Worm (Caenorhabditis elegans) whole organism, L4 larva: ENCODE measurements around the gene C34F6.10.

Source experiments
- F10B5.3 ChIP-seq: sonication (generic microtip); optimal IDR thresholded peaks from 2 replicates; lab custom pipeline; 2016; ENCODE audit warnings: mild to moderate bottlenecking, missing genetic modification characterization, missing compliant biosample characterization
- F37D6.2 ChIP-seq: sonication (generic microtip); optimal IDR thresholded peaks from 2 replicates; lab custom pipeline; 2016; ENCODE audit warnings: mild to moderate bottlenecking, missing genetic modification characterization, missing compliant biosample characterization
- F49E8.2 ChIP-seq: sonication (generic microtip); optimal IDR thresholded peaks from 2 replicates; lab custom pipeline; 2016; ENCODE audit warnings: missing compliant biosample characterization, mild to moderate bottlenecking, missing genetic modification characterization, borderline replicate concordance
- R02D3.7 ChIP-seq: fragments of 150-350 bp; sonication (generic microtip); optimal IDR thresholded peaks from 3 replicates; lab custom pipeline; 2014; ENCODE audit warnings: missing biosample characterization, missing genetic modification characterization
- T20F7.1 ChIP-seq: fragments of 200-800 bp; sonication (Bioruptor generic); optimal IDR thresholded peaks from 2 replicates; lab custom pipeline; 2018; ENCODE audit warnings: mild to moderate bottlenecking, missing genetic modification characterization, missing compliant biosample characterization
- Y75B8A.6 ChIP-seq: fragments of 200-800 bp; sonication (Bioruptor generic); IDR thresholded peaks from 2 replicates; pipeline ENCODE4 v1.3.6; 2022; ENCODE audit warnings: missing genetic modification reagents, missing genetic modification characterization, missing compliant biosample characterization
- ama-1 ChIP-seq: fragments of 150-350 bp; optimal IDR thresholded peaks from 2 replicates; lab custom pipeline; 2014; ENCODE audit warnings: inconsistent platforms, mixed read lengths
- arid-1 ChIP-seq: fragments of 200-800 bp; sonication (Bioruptor generic); conservative IDR thresholded peaks from 2 replicates; pipeline ENCODE4 v1.3.6; 2022; ENCODE audit warnings: missing genetic modification reagents, missing genetic modification characterization, missing compliant biosample characterization
- attf-4 ChIP-seq: sonication (generic microtip); optimal IDR thresholded peaks from 3 replicates; lab custom pipeline; 2017; ENCODE audit warnings: missing biosample characterization, missing genetic modification characterization
- ceh-20 ChIP-seq: fragments of 200-800 bp; sonication (Bioruptor generic); IDR thresholded peaks from 2 replicates; pipeline ENCODE4 v1.3.6; 2022; ENCODE audit warnings: missing genetic modification reagents, missing genetic modification characterization, missing compliant biosample characterization
- ceh-28 ChIP-seq: fragments of 150-350 bp; optimal IDR thresholded peaks from 2 replicates; lab custom pipeline; 2014; ENCODE audit warnings: missing biosample characterization, missing genetic modification reagents, missing genetic modification characterization
- ceh-32 ChIP-seq: sonication (generic microtip); optimal IDR thresholded peaks from 2 replicates; lab custom pipeline; 2016; ENCODE audit warnings: mild to moderate bottlenecking, missing genetic modification characterization, missing compliant biosample characterization; ENCODE audit not compliant: poor library complexity
- ceh-44 ChIP-seq: fragments of 200-800 bp; sonication (Bioruptor generic); IDR thresholded peaks from 2 replicates; pipeline ENCODE4 v1.3.6; 2022; ENCODE audit warnings: missing genetic modification reagents, missing genetic modification characterization, missing compliant biosample characterization
- ceh-62 ChIP-seq: sonication (generic microtip); optimal IDR thresholded peaks from 2 replicates; lab custom pipeline; 2017; ENCODE audit warnings: missing biosample characterization, missing genetic modification characterization
- ces-1 ChIP-seq: fragments of 150-350 bp; sonication (generic microtip); optimal IDR thresholded peaks from 4 replicates; lab custom pipeline; 2014; ENCODE audit warnings: missing biosample characterization, missing genetic modification reagents, missing genetic modification characterization
- ctbp-1 ChIP-seq: fragments of 200-800 bp; sonication (Bioruptor generic); IDR thresholded peaks from 2 replicates; pipeline ENCODE4 v1.3.6; 2022; ENCODE audit warnings: missing genetic modification reagents, missing genetic modification characterization, missing compliant biosample characterization
- daf-19 ChIP-seq: fragments of 200-800 bp; sonication (Bioruptor generic); conservative IDR thresholded peaks from 2 replicates; pipeline ENCODE4 v1.3.6; 2022; ENCODE audit warnings: missing genetic modification characterization, missing compliant biosample characterization
- daf-8 ChIP-seq: fragments of 200-800 bp; sonication (Bioruptor generic); IDR thresholded peaks from 2 replicates; pipeline ENCODE4 v1.3.6; 2022; ENCODE audit warnings: missing genetic modification characterization, missing compliant biosample characterization
- dmd-6 ChIP-seq: fragments of 200-800 bp; sonication (Bioruptor generic); IDR thresholded peaks from 2 replicates; pipeline ENCODE4 v1.3.6; 2022; ENCODE audit warnings: missing genetic modification reagents, missing genetic modification characterization, missing compliant biosample characterization
- dmd-9 ChIP-seq: fragments of 200-800 bp; sonication (Bioruptor generic); IDR thresholded peaks from 2 replicates; pipeline ENCODE4 v1.3.6; 2022; ENCODE audit warnings: missing genetic modification reagents, missing genetic modification characterization, missing compliant biosample characterization
- dpl-1 ChIP-seq: fragments of 150-350 bp; optimal IDR thresholded peaks from 2 replicates; lab custom pipeline; 2014; ENCODE audit warnings: missing biosample characterization, missing genetic modification reagents, missing genetic modification characterization
- fos-1 ChIP-seq: fragments of 150-350 bp; optimal IDR thresholded peaks from 2 replicates; lab custom pipeline; 2014; ENCODE audit warnings: missing biosample characterization, missing genetic modification characterization
- gei-8 ChIP-seq: fragments of 200-800 bp; sonication (Bioruptor generic); optimal IDR thresholded peaks from 2 replicates; lab custom pipeline; 2018; ENCODE audit warnings: mild to moderate bottlenecking, missing genetic modification characterization, missing compliant biosample characterization
- hif-1 ChIP-seq, 2 experiments: sonication (generic microtip); optimal IDR thresholded peaks; 2 replicates each; lab custom pipeline; 2016 to 2017; ENCODE audit warnings: missing compliant biosample characterization in 2 of 2, missing genetic modification characterization in 2 of 2, missing genetic modification reagents in 2 of 2, missing genotype in 2 of 2, mild to moderate bottlenecking in 1 of 2
- hmg-1.1 ChIP-seq: fragments of 200-800 bp; sonication (Bioruptor generic); IDR thresholded peaks from 2 replicates; pipeline ENCODE4 v1.3.6; 2022; ENCODE audit warnings: missing genetic modification reagents, missing genetic modification characterization, missing compliant biosample characterization
- lin-1 ChIP-seq: fragments of 200-800 bp; sonication (Bioruptor generic); IDR thresholded peaks from 2 replicates; pipeline ENCODE4 v1.3.6; 2022; ENCODE audit warnings: missing genetic modification reagents, missing genetic modification characterization, missing compliant biosample characterization
- lin-13 ChIP-seq: fragments of 150-350 bp; optimal IDR thresholded peaks from 2 replicates; lab custom pipeline; 2014; ENCODE audit warnings: missing biosample characterization, missing genetic modification reagents, missing genetic modification characterization
- lin-15B ChIP-seq: fragments of 150-350 bp; sonication (generic microtip); optimal IDR thresholded peaks from 3 replicates; lab custom pipeline; 2014; ENCODE audit warnings: missing biosample characterization, missing genetic modification characterization
- lin-29 ChIP-seq: fragments of 200-800 bp; sonication (Bioruptor generic); IDR thresholded peaks from 2 replicates; pipeline ENCODE4 v1.3.6; 2022; ENCODE audit warnings: missing genetic modification reagents, missing genetic modification characterization, missing compliant biosample characterization
- lin-38 ChIP-seq: fragments of 200-800 bp; sonication (Bioruptor generic); IDR thresholded peaks from 2 replicates; pipeline ENCODE4 v1.3.6; 2022; ENCODE audit warnings: missing genetic modification reagents, missing genetic modification characterization, missing compliant biosample characterization
- lir-3 ChIP-seq: sonication (generic microtip); optimal IDR thresholded peaks from 2 replicates; lab custom pipeline; 2016; ENCODE audit warnings: mild to moderate bottlenecking, missing genetic modification characterization, missing compliant biosample characterization
- lsy-2 ChIP-seq, 2 experiments: fragments of 150-350 bp in 1 of 2; sonication (generic microtip) in 1 of 2; optimal IDR thresholded peaks; 2 replicates each; lab custom pipeline; 2014 to 2017; ENCODE audit warnings: missing biosample characterization in 2 of 2, missing genetic modification characterization in 2 of 2
- madf-5 ChIP-seq, 2 experiments: fragments of 200-800 bp; sonication (Bioruptor generic); IDR thresholded peaks; 2 replicates each; pipeline ENCODE4 v1.3.6; 2022; ENCODE audit warnings: missing compliant biosample characterization in 2 of 2, missing genetic modification characterization in 2 of 2
- mdl-1 ChIP-seq, 2 experiments: fragments of 150-350 bp in 1 of 2; sonication (generic microtip) in 1 of 2; optimal IDR thresholded peaks; 2 replicates each; lab custom pipeline; 2014 to 2017; ENCODE audit warnings: missing biosample characterization in 2 of 2, missing genetic modification characterization in 2 of 2
- mdt-29 ChIP-seq: fragments of 200-800 bp; sonication (Bioruptor generic); IDR thresholded peaks from 2 replicates; pipeline ENCODE4 v1.3.6; 2022; ENCODE audit warnings: missing genetic modification reagents, missing genetic modification characterization, missing compliant biosample characterization
- mep-1 ChIP-seq: fragments of 150-350 bp; sonication (generic microtip); optimal IDR thresholded peaks from 3 replicates; lab custom pipeline; 2014; ENCODE audit warnings: missing biosample characterization, missing genetic modification characterization
- mes-2 ChIP-seq: sonication (generic microtip); optimal IDR thresholded peaks from 2 replicates; lab custom pipeline; 2016; ENCODE audit warnings: missing genotype, mild to moderate bottlenecking, missing genetic modification characterization, missing compliant biosample characterization; ENCODE audit not compliant: poor library complexity, severe bottlenecking
- mxl-3 ChIP-seq: fragments of 200-800 bp; sonication (Bioruptor generic); optimal IDR thresholded peaks from 2 replicates; lab custom pipeline; 2018; ENCODE audit warnings: mild to moderate bottlenecking, missing genetic modification characterization, missing compliant biosample characterization
- nhr-102 ChIP-seq: sonication (generic microtip); optimal IDR thresholded peaks from 2 replicates; lab custom pipeline; 2016; ENCODE audit warnings: mild to moderate bottlenecking, missing genetic modification characterization, moderate library complexity, missing compliant biosample characterization
- nhr-28 ChIP-seq: fragments of 150-350 bp; optimal IDR thresholded peaks from 2 replicates; lab custom pipeline; 2014; ENCODE audit warnings: missing biosample characterization, missing genetic modification characterization
- nhr-6 ChIP-seq: fragments of 150-350 bp; optimal IDR thresholded peaks from 2 replicates; lab custom pipeline; 2014; ENCODE audit warnings: missing biosample characterization, missing genetic modification characterization
- nhr-76 ChIP-seq: fragments of 150-350 bp; optimal IDR thresholded peaks from 2 replicates; lab custom pipeline; 2014; ENCODE audit warnings: missing biosample characterization, missing genetic modification characterization
- saeg-2 ChIP-seq: fragments of 200-800 bp; sonication (Bioruptor generic); IDR thresholded peaks from 2 replicates; pipeline ENCODE4 v1.3.6; 2022; ENCODE audit warnings: missing genetic modification reagents, missing genetic modification characterization, missing compliant biosample characterization
- sdz-12 ChIP-seq: fragments of 200-800 bp; sonication (Bioruptor generic); optimal IDR thresholded peaks from 2 replicates; lab custom pipeline; 2018; ENCODE audit warnings: mild to moderate bottlenecking, missing genetic modification characterization, missing compliant biosample characterization
- skn-1 ChIP-seq: fragments of 150-350 bp; optimal IDR thresholded peaks from 2 replicates; lab custom pipeline; 2014; ENCODE audit warnings: missing biosample characterization, missing genetic modification characterization
- snpc-1.2 ChIP-seq: fragments of 200-800 bp; sonication (Bioruptor generic); IDR thresholded peaks from 2 replicates; pipeline ENCODE4 v1.3.6; 2022; ENCODE audit warnings: missing genetic modification reagents, missing genetic modification characterization, missing compliant biosample characterization
- spr-3 ChIP-seq: fragments of 200-800 bp; sonication (Bioruptor generic); optimal IDR thresholded peaks from 2 replicates; lab custom pipeline; 2018; ENCODE audit warnings: mild to moderate bottlenecking, missing genetic modification characterization, missing compliant biosample characterization
- vab-7 ChIP-seq: fragments of 200-800 bp; sonication (Bioruptor generic); IDR thresholded peaks from 2 replicates; pipeline ENCODE4 v1.3.6; 2022; ENCODE audit warnings: missing genetic modification reagents, missing genetic modification characterization, missing compliant biosample characterization
- zag-1 ChIP-seq: fragments of 150-350 bp; optimal IDR thresholded peaks from 2 replicates; lab custom pipeline; 2014; ENCODE audit warnings: missing biosample characterization, missing genetic modification characterization
- zfp-2 ChIP-seq: sonication (generic microtip); optimal IDR thresholded peaks from 2 replicates; lab custom pipeline; 2016; ENCODE audit warnings: mild to moderate bottlenecking, missing genetic modification characterization, missing compliant biosample characterization
- zip-11 ChIP-seq: fragments of 200-800 bp; sonication (Bioruptor generic); IDR thresholded peaks from 2 replicates; pipeline ENCODE4 v1.3.6; 2022; ENCODE audit warnings: missing genetic modification characterization, missing compliant biosample characterization
- ztf-11 ChIP-seq: fragments of 150-350 bp; optimal IDR thresholded peaks from 2 replicates; lab custom pipeline; 2014; ENCODE audit warnings: missing biosample characterization, missing genetic modification characterization

Gene C34F6.10

ce11 chrX:11206953-11207352 is 33.5 kb downstream of the C34F6.10 start, which contains the start of gene hst-2 (continued):
- TF ChIP-seq nhr-6 (tag; lab: Kevin White, UChicago) (peak; percentile 56), lin-38 (GFP tag; lab: Robert Waterston, UW) (peak; percentile 75), vab-7 (GFP tag; lab: Robert Waterston, UW) (no peak), mxl-3 (GFP tag; lab: Kevin White, UChicago) (peak; percentile 45), nhr-76 (tag; lab: Kevin White, UChicago) (no peak), mdt-29 (GFP tag; lab: Robert Waterston, UW) (peak; percentile 68; the same call in 1 of the 2 replicates), lsy-2 (tag; optimal IDR thresholded peaks at IDR 0.05; lab: Kevin White, UChicago) (peak in 1 of 2 experiments; percentile 92), ceh-44 (GFP tag; lab: Robert Waterston, UW) (no peak), hmg-1.1 (GFP tag; lab: Robert Waterston, UW) (peak; percentile 89), zip-11 (GFP tag; lab: Robert Waterston, UW) (no peak), snpc-1.2 (no peak), dmd-6 (peak; percentile 87), lin-13 (peak; percentile 58), saeg-2 (peak; percentile 70), spr-3 (GFP tag; lab: Kevin White, UChicago) (peak; percentile 56), R02D3.7 (no peak), ceh-20 (peak; percentile 86), lin-1 (GFP tag; lab: Robert Waterston, UW) (no peak), attf-4 (no peak), mdl-1 (tag; optimal IDR thresholded peaks at IDR 0.05; lab: Kevin White, UChicago) (peak in 1 of 2 experiments; percentile 38), F10B5.3 (tag; lab: Kevin White, UChicago) (peak; percentile 86), mep-1 (tag; lab: Kevin White, UChicago) (peak; percentile 90), ces-1 (peak; percentile 9), ama-1 (no peak), mes-2 (tag; lab: Kevin White, UChicago) (peak; percentile 90), lir-3 (tag; lab: Kevin White, UChicago) (no peak), F49E8.2 (tag; lab: Kevin White, UChicago) (no peak), Y75B8A.6 (no peak), zfp-2 (no peak), nhr-28 (peak; percentile 71), gei-8 (GFP tag; lab: Kevin White, UChicago) (no peak), hif-1 (tag; optimal IDR thresholded peaks at IDR 0.05; lab: Kevin White, UChicago) (peak in 1 of 2 experiments; percentile 52), nhr-102 (tag; lab: Kevin White, UChicago) (peak; percentile 93), T20F7.1 (GFP tag; lab: Kevin White, UChicago) (peak; percentile 74), dmd-9 (no peak), madf-5 (GFP tag; IDR thresholded peaks at IDR 0.05; lab: Robert Waterston, UW) (no peak), lin-15B (tag; lab: Kevin White, UChicago) (no peak), lin-29 (0 out of 2 replicates have a peak, but pooled peaks have one; percentile 67), ceh-62 (tag; lab: Kevin White, UChicago) (no peak), zag-1 (no peak), ceh-32 (tag; lab: Kevin White, UChicago) (peak; percentile 43), sdz-12 (GFP tag; lab: Kevin White, UChicago) (no peak), daf-8 (no peak), dpl-1 (GFP tag; lab: Kevin White, UChicago) (peak; percentile 76), arid-1 (GFP tag; lab: Robert Waterston, UW) (peak; percentile 73), F37D6.2 (tag; lab: Kevin White, UChicago) (peak; percentile 68), fos-1 (no peak), daf-19 (no peak), skn-1 (tag; lab: Kevin White, UChicago) (no peak), ctbp-1 (GFP tag; lab: Robert Waterston, UW) (peak; percentile 77; the same call in 1 of the 2 replicates), ztf-11 (no peak), ceh-28 (tag; lab: Kevin White, UChicago) (no peak)
